Worm (Caenorhabditis elegans): ENCODE results near the gene ZK813.3.

ZK813.3 gene

ce11 chrX:3439823-3440222, 1.8 kb upstream of the ZK813.3 start:
- TF ChIP-seq cebp-2 (GFP tag; IDR thresholded peaks at IDR 0.05) (no peak), him-1 (tag; optimal IDR thresholded peaks at IDR 0.05) (no peak), pha-4 (tag; optimal IDR thresholded peaks at IDR 0.05) (no peak), snpc-1.3 (tag; optimal IDR thresholded peaks at IDR 0.05; ENCODE audit: insufficient read depth) (no peak), nhr-90 (tag; optimal IDR thresholded peaks at IDR 0.05) (no peak), ceh-100 (GFP tag; IDR thresholded peaks at IDR 0.05) (no peak), ztf-25 (GFP tag; IDR thresholded peaks at IDR 0.05) (no peak), B0336.3 (GFP tag; IDR thresholded peaks at IDR 0.05) (no peak), egrh-3 (GFP tag; IDR thresholded peaks at IDR 0.05) (no peak), lin-35 (GFP tag; optimal IDR thresholded peaks at IDR 0.05) (no peak), fkh-3 (tag; optimal IDR thresholded peaks at IDR 0.05) (no peak), T26A5.8 (tag; optimal IDR thresholded peaks at IDR 0.05) (no peak), attf-5 (GFP tag; optimal IDR thresholded peaks at IDR 0.05) (no peak), ztf-18 (tag; optimal IDR thresholded peaks at IDR 0.05) (no peak)

- no peak for TF ChIP-seq aptf-3 (GFP tag; IDR thresholded peaks at IDR 0.05)
- no peak for TF ChIP-seq madf-8 (GFP tag; conservative IDR thresholded peaks at IDR 0.05)
- TF ChIP-seq ceh-100 (GFP tag; IDR thresholded peaks at IDR 0.05) = no peak
- TF ChIP-seq nhr-120 (GFP tag; IDR thresholded peaks at IDR 0.05) = no peak
- TF ChIP-seq aptf-2 (GFP tag; conservative IDR thresholded peaks at IDR 0.05) = no peak
- TF ChIP-seq T26A5.8 (tag; optimal IDR thresholded peaks at IDR 0.05) = no peak
- TF ChIP-seq bed-2 (GFP tag; IDR thresholded peaks at IDR 0.05) = no peak
- no peak for TF ChIP-seq ets-4 (GFP tag; optimal IDR thresholded peaks at IDR 0.05)
- no peak for TF ChIP-seq efl-1 (GFP tag; optimal IDR thresholded peaks at IDR 0.05)
Measured at ce11 chrX:3440308-3440707, 1.3 kb upstream of the ZK813.3 start.

DNA sequence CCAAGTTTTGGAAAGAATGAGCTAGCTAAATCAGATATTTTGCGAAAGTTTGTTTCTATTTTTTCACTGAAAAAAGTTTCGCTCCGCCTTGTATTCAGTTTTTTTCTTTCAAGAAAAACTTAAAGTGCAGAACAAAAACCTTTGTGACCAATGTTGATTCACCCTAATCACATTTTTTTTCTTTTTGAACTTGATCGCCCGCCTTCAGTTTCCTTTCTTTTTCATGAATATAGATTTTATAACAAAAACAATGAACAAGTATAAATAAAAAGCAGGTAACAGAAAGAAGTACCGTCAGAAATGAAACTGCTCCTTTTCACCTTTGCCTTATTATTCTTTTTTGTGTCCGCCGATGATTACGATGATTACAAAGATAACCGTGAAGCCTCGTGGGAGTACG, 1.9 kb downstream of the ZK813.3 start, which contains the start of gene ZK813.2:
ZK813.2 (plus strand) TSS at position 301 of the 400 bp plus-strand sequence.
- no peak for TF ChIP-seq attf-5 (GFP tag; optimal IDR thresholded peaks at IDR 0.05)

ce11 chrX:3444514-3444913, 2.9 kb downstream of the ZK813.3 start, which contains the start of gene ZK813.7:
ZK813.7 (plus strand) TSS chrX:3444814.
- TF ChIP-seq ztf-26 (tag; optimal IDR thresholded peaks at IDR 0.05) (no peak), zfh-2 (GFP tag; conservative IDR thresholded peaks at IDR 0.05) (no peak), attf-5 (GFP tag; optimal IDR thresholded peaks at IDR 0.05) (no peak), zim-3 (tag; optimal IDR thresholded peaks at IDR 0.05) (no peak), pha-4 (tag; optimal IDR thresholded peaks at IDR 0.05) (no peak), sdz-38 (tag; optimal IDR thresholded peaks at IDR 0.05) (no peak), tlf-1 (GFP tag; optimal IDR thresholded peaks at IDR 0.05) (no peak), ztf-28 (GFP tag; IDR thresholded peaks at IDR 0.05) (no peak), Y79H2A.3 (GFP tag; conservative IDR thresholded peaks at IDR 0.05) (no peak)

DNA sequence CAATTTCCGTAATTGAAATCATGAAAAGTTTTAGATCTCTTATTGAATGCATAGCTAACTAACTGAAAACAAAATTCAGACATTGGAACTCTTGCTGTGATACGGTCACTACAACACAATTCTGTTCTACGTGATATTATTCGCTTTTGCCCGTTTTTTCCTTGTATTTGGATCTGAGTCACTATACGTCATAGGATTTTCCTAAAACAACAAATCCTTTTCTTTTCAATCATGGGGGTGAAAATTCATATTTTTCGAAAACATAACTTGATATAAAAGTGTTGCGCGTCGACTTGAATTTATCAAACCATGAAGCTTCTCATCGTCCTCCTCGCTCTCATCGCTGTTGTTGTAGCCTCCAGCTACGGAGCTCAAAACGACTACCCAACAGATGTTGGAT, 4.4 kb downstream of the ZK813.3 start, which contains the start of gene ZK813.1:
ZK813.1 (plus strand) TSS at position 301 of the 400 bp plus-strand sequence.
- no peak for TF ChIP-seq sdz-38 (tag; optimal IDR thresholded peaks at IDR 0.05)

- no peak for TF ChIP-seq T26A5.8 (tag; optimal IDR thresholded peaks at IDR 0.05)
Measured at ce11 chrX:3451122-3451521, 9.5 kb downstream of the ZK813.3 start, which contains the start of gene ZK813.5. ZK813.5 (minus strand) TSS chrX:3451222.

DNA sequence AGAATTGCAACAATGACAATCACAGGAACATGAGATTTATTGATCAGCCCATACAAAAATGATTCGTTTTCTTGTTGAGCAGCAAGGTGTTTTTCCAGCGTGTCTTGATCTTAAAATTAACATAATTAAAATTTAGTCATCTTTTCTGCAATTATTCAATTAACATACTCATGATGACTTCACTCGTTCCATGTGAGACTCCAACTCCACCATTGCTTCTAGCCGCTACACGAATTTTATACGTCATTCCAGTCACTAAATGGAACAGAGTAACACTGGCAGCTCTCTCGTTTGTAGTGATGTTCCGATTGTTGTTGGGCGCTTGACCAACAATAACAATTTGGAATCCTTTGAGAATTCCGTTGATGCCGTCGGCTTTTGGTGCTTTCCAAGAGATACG, 12.2 kb downstream of the ZK813.3 start:
- TF ChIP-seq lir-1 (GFP tag; conservative IDR thresholded peaks at IDR 0.05) (no peak), lin-26 (GFP tag; IDR thresholded peaks at IDR 0.05) (no peak), xnd-1 (tag; optimal IDR thresholded peaks at IDR 0.05) (no peak), attf-3 (GFP tag; conservative IDR thresholded peaks at IDR 0.05) (no peak), ceh-91 (GFP tag; IDR thresholded peaks at IDR 0.05) (no peak), nfya-2 (GFP tag; IDR thresholded peaks at IDR 0.05) (no peak), ztf-26 (tag; optimal IDR thresholded peaks at IDR 0.05) (no peak), unc-62 (GFP tag; optimal IDR thresholded peaks at IDR 0.05) (no peak), ztf-6 (GFP tag; IDR thresholded peaks at IDR 0.05) (no peak), rcor-1 (GFP tag; IDR thresholded peaks at IDR 0.05) (no peak), ekl-4 (GFP tag; IDR thresholded peaks at IDR 0.05) (no peak), dox-1 (GFP tag; IDR thresholded peaks at IDR 0.05) (no peak), snpc-3.4 (tag; optimal IDR thresholded peaks at IDR 0.05) (no peak)
